Worm (Caenorhabditis elegans) whole organism, L4 larva: ENCODE measurements around the gene Y60C6A.3.

Experiments used
- lin-13 ChIP-seq: fragments of 150-350 bp; optimal IDR thresholded peaks from 2 replicates; lab custom pipeline; 2014; ENCODE audit warnings: missing biosample characterization, missing genetic modification reagents, missing genetic modification characterization
- lin-15B ChIP-seq: fragments of 150-350 bp; sonication (generic microtip); optimal IDR thresholded peaks from 3 replicates; lab custom pipeline; 2014; ENCODE audit warnings: missing biosample characterization, missing genetic modification characterization
- snpc-4 ChIP-seq: fragments of 150-350 bp; optimal IDR thresholded peaks from 2 replicates; lab custom pipeline; 2014; ENCODE audit warnings: missing biosample characterization, missing genetic modification characterization

- TF ChIP-seq snpc-4 (tag; lab: Kevin White, UChicago) (no peak), lin-15B (tag; lab: Kevin White, UChicago) (no peak), lin-13 (no peak)
Measured at ce11 chrV:4790368-4790767, 4.8 kb downstream of the Y60C6A.3 start, which contains the start of gene R02F11.12.
